Fruit fly (Drosophila melanogaster): ENCODE data around the gene Rim2.

dm6 chr2L:1670421-1670820 lies 53.8 kb downstream of the Rim2 start:
- TF ChIP-seq D1 (tag; optimal IDR thresholded peaks at IDR 0.05): no peak
- TF ChIP-seq CG34367 (tag; optimal IDR thresholded peaks at IDR 0.05): no peak
- no peak for TF ChIP-seq Snoo (tag; optimal IDR thresholded peaks at IDR 0.05)
- no peak for TF ChIP-seq CG13204 (GFP tag; optimal IDR thresholded peaks at IDR 0.05)
- TF ChIP-seq CG8159 (tag; optimal IDR thresholded peaks at IDR 0.05): no peak
- no peak for TF ChIP-seq CG14655 (GFP tag; optimal IDR thresholded peaks at IDR 0.05)
- TF ChIP-seq Pif1B (GFP tag; optimal IDR thresholded peaks at IDR 0.05): no peak

All from whole organism, pupa.